Worm (Caenorhabditis elegans) whole organism, L4 larva: Measurements from ENCODE around the gene F07F6.2.
A peak's percentile ranks its signal among the peaks of the same experiment; 100 is the strongest.

Experiments used
- F10B5.3 ChIP-seq: sonication (generic microtip); optimal IDR thresholded peaks from 2 replicates; lab custom pipeline; 2016; ENCODE audit warnings: mild to moderate bottlenecking, missing genetic modification characterization, missing compliant biosample characterization
- F26F4.8 ChIP-seq: fragments of 200-800 bp; sonication (Bioruptor generic); conservative IDR thresholded peaks from 2 replicates; pipeline ENCODE4 v1.3.6; 2022; ENCODE audit warnings: missing genetic modification characterization, missing compliant biosample characterization
- F49E8.2 ChIP-seq: sonication (generic microtip); optimal IDR thresholded peaks from 2 replicates; lab custom pipeline; 2016; ENCODE audit warnings: missing compliant biosample characterization, mild to moderate bottlenecking, missing genetic modification characterization, borderline replicate concordance
- R02D3.7 ChIP-seq: fragments of 150-350 bp; sonication (generic microtip); optimal IDR thresholded peaks from 3 replicates; lab custom pipeline; 2014; ENCODE audit warnings: missing biosample characterization, missing genetic modification characterization
- T20F7.1 ChIP-seq: fragments of 200-800 bp; sonication (Bioruptor generic); optimal IDR thresholded peaks from 2 replicates; lab custom pipeline; 2018; ENCODE audit warnings: mild to moderate bottlenecking, missing genetic modification characterization, missing compliant biosample characterization
- T26A8.4 ChIP-seq: fragments of 200-800 bp; sonication (Bioruptor generic); IDR thresholded peaks from 2 replicates; pipeline ENCODE4 v1.3.6; 2022; ENCODE audit warnings: missing genetic modification characterization, missing compliant biosample characterization
- ZK337.2 ChIP-seq: fragments of 200-800 bp; sonication (Bioruptor generic); IDR thresholded peaks from 2 replicates; pipeline ENCODE4 v1.3.6; 2022; ENCODE audit warnings: missing genetic modification reagents, missing genetic modification characterization, missing compliant biosample characterization
- ZK546.5 ChIP-seq, 2 experiments: sonication (generic microtip); optimal IDR thresholded peaks; 2 replicates each; lab custom pipeline; 2017; ENCODE audit warnings: missing biosample characterization in 2 of 2, missing genetic modification characterization in 2 of 2
- aha-1 ChIP-seq: fragments of 150-350 bp; peaks from one replicate; lab custom pipeline; 2014; ENCODE audit warnings: missing biosample characterization, missing genetic modification characterization
- arid-1 ChIP-seq: fragments of 200-800 bp; sonication (Bioruptor generic); conservative IDR thresholded peaks from 2 replicates; pipeline ENCODE4 v1.3.6; 2022; ENCODE audit warnings: missing genetic modification reagents, missing genetic modification characterization, missing compliant biosample characterization
- ceh-20 ChIP-seq: fragments of 200-800 bp; sonication (Bioruptor generic); IDR thresholded peaks from 2 replicates; pipeline ENCODE4 v1.3.6; 2022; ENCODE audit warnings: missing genetic modification reagents, missing genetic modification characterization, missing compliant biosample characterization
- ceh-28 ChIP-seq: fragments of 150-350 bp; optimal IDR thresholded peaks from 2 replicates; lab custom pipeline; 2014; ENCODE audit warnings: missing biosample characterization, missing genetic modification reagents, missing genetic modification characterization
- ceh-32 ChIP-seq: sonication (generic microtip); optimal IDR thresholded peaks from 2 replicates; lab custom pipeline; 2016; ENCODE audit warnings: mild to moderate bottlenecking, missing genetic modification characterization, missing compliant biosample characterization; ENCODE audit not compliant: poor library complexity
- ceh-62 ChIP-seq: sonication (generic microtip); optimal IDR thresholded peaks from 2 replicates; lab custom pipeline; 2017; ENCODE audit warnings: missing biosample characterization, missing genetic modification characterization
- ceh-82 ChIP-seq: sonication (generic microtip); optimal IDR thresholded peaks from 2 replicates; lab custom pipeline; 2017; ENCODE audit warnings: missing biosample characterization, missing genetic modification characterization
- cey-2 ChIP-seq: sonication (generic microtip); optimal IDR thresholded peaks from 3 replicates; lab custom pipeline; 2017; ENCODE audit warnings: missing genetic modification characterization, mild to moderate bottlenecking, missing compliant biosample characterization, antibody characterized with exemption, borderline replicate concordance; ENCODE audit not compliant: insufficient read depth
- ctbp-1 ChIP-seq: fragments of 200-800 bp; sonication (Bioruptor generic); IDR thresholded peaks from 2 replicates; pipeline ENCODE4 v1.3.6; 2022; ENCODE audit warnings: missing genetic modification reagents, missing genetic modification characterization, missing compliant biosample characterization
- daf-12 ChIP-seq: fragments of 150-350 bp; optimal IDR thresholded peaks from 2 replicates; lab custom pipeline; 2014; ENCODE audit warnings: missing biosample characterization, missing genetic modification reagents, missing genetic modification characterization
- daf-16 ChIP-seq, 3 experiments: sonication (generic microtip); optimal IDR thresholded peaks; 2 replicates each; lab custom pipeline; 2016 to 2017; ENCODE audit warnings: missing genetic modification characterization in 3 of 3, missing genetic modification reagents in 3 of 3, mild to moderate bottlenecking in 2 of 3, missing compliant biosample characterization in 2 of 3, missing biosample characterization in 1 of 3, moderate library complexity in 1 of 3
- daf-19 ChIP-seq: fragments of 200-800 bp; sonication (Bioruptor generic); conservative IDR thresholded peaks from 2 replicates; pipeline ENCODE4 v1.3.6; 2022; ENCODE audit warnings: missing genetic modification characterization, missing compliant biosample characterization
- dpl-1 ChIP-seq: fragments of 150-350 bp; optimal IDR thresholded peaks from 2 replicates; lab custom pipeline; 2014; ENCODE audit warnings: missing biosample characterization, missing genetic modification reagents, missing genetic modification characterization
- fos-1 ChIP-seq: fragments of 150-350 bp; optimal IDR thresholded peaks from 2 replicates; lab custom pipeline; 2014; ENCODE audit warnings: missing biosample characterization, missing genetic modification characterization
- hif-1 ChIP-seq, 2 experiments: sonication (generic microtip); optimal IDR thresholded peaks; 2 replicates each; lab custom pipeline; 2016 to 2017; ENCODE audit warnings: missing compliant biosample characterization in 2 of 2, missing genetic modification characterization in 2 of 2, missing genetic modification reagents in 2 of 2, missing genotype in 2 of 2, mild to moderate bottlenecking in 1 of 2
- hlh-11 ChIP-seq: fragments of 200-800 bp; sonication (Bioruptor generic); optimal IDR thresholded peaks from 2 replicates; lab custom pipeline; 2018; ENCODE audit warnings: mild to moderate bottlenecking, missing genetic modification characterization, missing compliant biosample characterization
- hmg-1.1 ChIP-seq: fragments of 200-800 bp; sonication (Bioruptor generic); IDR thresholded peaks from 2 replicates; pipeline ENCODE4 v1.3.6; 2022; ENCODE audit warnings: missing genetic modification reagents, missing genetic modification characterization, missing compliant biosample characterization
- lin-13 ChIP-seq: fragments of 150-350 bp; optimal IDR thresholded peaks from 2 replicates; lab custom pipeline; 2014; ENCODE audit warnings: missing biosample characterization, missing genetic modification reagents, missing genetic modification characterization
- madf-9 ChIP-seq: fragments of 200-800 bp; sonication (Bioruptor generic); conservative IDR thresholded peaks from 2 replicates; pipeline ENCODE4 v1.3.6; 2022; ENCODE audit warnings: missing genetic modification reagents, missing genetic modification characterization, missing compliant biosample characterization
- mdl-1 ChIP-seq, 2 experiments: fragments of 150-350 bp in 1 of 2; sonication (generic microtip) in 1 of 2; optimal IDR thresholded peaks; 2 replicates each; lab custom pipeline; 2014 to 2017; ENCODE audit warnings: missing biosample characterization in 2 of 2, missing genetic modification characterization in 2 of 2
- mep-1 ChIP-seq: fragments of 150-350 bp; sonication (generic microtip); optimal IDR thresholded peaks from 3 replicates; lab custom pipeline; 2014; ENCODE audit warnings: missing biosample characterization, missing genetic modification characterization
- mes-2 ChIP-seq: sonication (generic microtip); optimal IDR thresholded peaks from 2 replicates; lab custom pipeline; 2016; ENCODE audit warnings: missing genotype, mild to moderate bottlenecking, missing genetic modification characterization, missing compliant biosample characterization; ENCODE audit not compliant: poor library complexity, severe bottlenecking
- mxl-2 ChIP-seq: fragments of 200-800 bp; sonication (Bioruptor generic); conservative IDR thresholded peaks from 2 replicates; pipeline ENCODE4 v1.3.6; 2022; ENCODE audit warnings: missing genetic modification reagents, missing genetic modification characterization, missing compliant biosample characterization
- mxl-3 ChIP-seq: fragments of 200-800 bp; sonication (Bioruptor generic); optimal IDR thresholded peaks from 2 replicates; lab custom pipeline; 2018; ENCODE audit warnings: mild to moderate bottlenecking, missing genetic modification characterization, missing compliant biosample characterization
- nhr-102 ChIP-seq: sonication (generic microtip); optimal IDR thresholded peaks from 2 replicates; lab custom pipeline; 2016; ENCODE audit warnings: mild to moderate bottlenecking, missing genetic modification characterization, moderate library complexity, missing compliant biosample characterization
- nhr-11 ChIP-seq: fragments of 150-350 bp; optimal IDR thresholded peaks from 2 replicates; lab custom pipeline; 2014; ENCODE audit warnings: missing biosample characterization, missing genetic modification characterization
- nhr-25 ChIP-seq: sonication (generic microtip); optimal IDR thresholded peaks from 2 replicates; lab custom pipeline; 2017; ENCODE audit warnings: missing genetic modification characterization, mild to moderate bottlenecking, missing compliant biosample characterization, antibody characterized with exemption, moderate library complexity, borderline replicate concordance; ENCODE audit not compliant: insufficient read depth
- nhr-42 ChIP-seq: fragments of 200-800 bp; sonication (Bioruptor generic); IDR thresholded peaks from 2 replicates; pipeline ENCODE4 v1.3.6; 2022; ENCODE audit warnings: missing genetic modification characterization, missing compliant biosample characterization
- nhr-6 ChIP-seq: fragments of 150-350 bp; optimal IDR thresholded peaks from 2 replicates; lab custom pipeline; 2014; ENCODE audit warnings: missing biosample characterization, missing genetic modification characterization
- rbr-2 ChIP-seq: sonication (generic microtip); optimal IDR thresholded peaks from 2 replicates; lab custom pipeline; 2016; ENCODE audit warnings: missing genotype, missing genetic modification characterization, missing compliant biosample characterization
- sdz-12 ChIP-seq: fragments of 200-800 bp; sonication (Bioruptor generic); optimal IDR thresholded peaks from 2 replicates; lab custom pipeline; 2018; ENCODE audit warnings: mild to moderate bottlenecking, missing genetic modification characterization, missing compliant biosample characterization
- set-16 ChIP-seq: fragments of 200-800 bp; sonication (Bioruptor generic); IDR thresholded peaks from 2 replicates; pipeline ENCODE4 v1.3.6; 2022; ENCODE audit warnings: missing genetic modification reagents, missing genetic modification characterization, missing compliant biosample characterization
- skn-1 ChIP-seq: fragments of 150-350 bp; optimal IDR thresholded peaks from 2 replicates; lab custom pipeline; 2014; ENCODE audit warnings: missing biosample characterization, missing genetic modification characterization
- snpc-1.2 ChIP-seq: fragments of 200-800 bp; sonication (Bioruptor generic); IDR thresholded peaks from 2 replicates; pipeline ENCODE4 v1.3.6; 2022; ENCODE audit warnings: missing genetic modification reagents, missing genetic modification characterization, missing compliant biosample characterization
- snpc-4 ChIP-seq: fragments of 150-350 bp; optimal IDR thresholded peaks from 2 replicates; lab custom pipeline; 2014; ENCODE audit warnings: missing biosample characterization, missing genetic modification characterization
- spr-3 ChIP-seq: fragments of 200-800 bp; sonication (Bioruptor generic); optimal IDR thresholded peaks from 2 replicates; lab custom pipeline; 2018; ENCODE audit warnings: mild to moderate bottlenecking, missing genetic modification characterization, missing compliant biosample characterization
- unc-39 ChIP-seq: sonication (generic microtip); optimal IDR thresholded peaks from 2 replicates; lab custom pipeline; 2017; ENCODE audit warnings: missing biosample characterization, missing genetic modification characterization
- zfp-3 ChIP-seq: fragments of 200-800 bp; sonication (Bioruptor generic); conservative IDR thresholded peaks from 2 replicates; pipeline ENCODE4 v1.3.6; 2022; ENCODE audit warnings: missing genetic modification reagents, missing genetic modification characterization, missing compliant biosample characterization

Gene F07F6.2

ce11 chrII:5388786-5389421 lies 41.1 kb upstream of the F07F6.2 start, which contains the start of gene rsp-4:
rsp-4 (minus strand) TSS chrII:5388836.
- TF ChIP-seq aha-1 (peak; percentile 94), skn-1 (no peak)
- TF ChIP-seq, all 104 proteins: peak for 1

- peak; percentile 99 for TF ChIP-seq dpl-1
- no peak for TF ChIP-seq snpc-4
- TF ChIP-seq zfp-3, result peak; percentile 60; the same call in 1 of the 2 replicates
- TF ChIP-seq mes-2, result peak; percentile 91
- peak; percentile 62; the same call in 1 of the 2 replicates for TF ChIP-seq arid-1 (GFP tag; lab: Robert Waterston, UW)
- TF ChIP-seq ceh-28 (tag; lab: Kevin White, UChicago), result no peak
- peak; percentile 74 for TF ChIP-seq T26A8.4 (GFP tag; lab: Robert Waterston, UW)
- no peak for TF ChIP-seq ZK337.2 (GFP tag; lab: Robert Waterston, UW)
- 0 out of 2 replicates have a peak, but pooled peaks have one; percentile 64 for TF ChIP-seq nhr-42 (GFP tag; lab: Robert Waterston, UW)
- no peak for TF ChIP-seq F26F4.8 (GFP tag; lab: Robert Waterston, UW)
- peak; percentile 35; the same call in 1 of the 2 replicates for TF ChIP-seq madf-9 (GFP tag; lab: Robert Waterston, UW)
- TF ChIP-seq aha-1, result peak; percentile 42
- no peak for TF ChIP-seq F49E8.2 (tag; lab: Kevin White, UChicago)
- TF ChIP-seq mxl-3 (GFP tag; lab: Kevin White, UChicago), result peak; percentile 57
- no peak for TF ChIP-seq daf-12 (tag; lab: Kevin White, UChicago)
- TF ChIP-seq mxl-2 (GFP tag; lab: Robert Waterston, UW), result no peak
- peak; percentile 58; the same call in 1 of the 2 replicates for TF ChIP-seq ceh-20 (GFP tag; lab: Robert Waterston, UW)
- TF ChIP-seq nhr-25 (tag; lab: Kevin White, UChicago), result peak; percentile 76
- TF ChIP-seq T20F7.1 (GFP tag; lab: Kevin White, UChicago), result peak; percentile 83
- TF ChIP-seq mdl-1 (tag; optimal IDR thresholded peaks at IDR 0.05; lab: Kevin White, UChicago), result peak in 1 of 2 experiments; percentile 27
- TF ChIP-seq hlh-11 (tag; lab: Kevin White, UChicago), result peak; percentile 72
- TF ChIP-seq hmg-1.1 (GFP tag; lab: Robert Waterston, UW), result peak; percentile 71
- peak; percentile 61 for TF ChIP-seq nhr-6
- TF ChIP-seq ceh-32 (tag; lab: Kevin White, UChicago), result no peak
- no peak for TF ChIP-seq F10B5.3 (tag; lab: Kevin White, UChicago)
- TF ChIP-seq ctbp-1 (GFP tag; lab: Robert Waterston, UW), result 0 out of 2 replicates have a peak, but pooled peaks have one; percentile 23
- TF ChIP-seq nhr-102 (tag; lab: Kevin White, UChicago), result peak; percentile 74
- no peak for TF ChIP-seq ZK546.5 (tag; optimal IDR thresholded peaks at IDR 0.05; lab: Kevin White, UChicago)
- TF ChIP-seq hif-1 (tag; optimal IDR thresholded peaks at IDR 0.05; lab: Kevin White, UChicago), result peak in 1 of 2 experiments; percentile 43
- no peak for TF ChIP-seq daf-16 (GFP tag; optimal IDR thresholded peaks at IDR 0.05; lab: Kevin White, UChicago)
- peak; percentile 47 for TF ChIP-seq daf-16 (tag; optimal IDR thresholded peaks at IDR 0.05; lab: Kevin White, UChicago)
- peak; percentile 86 for TF ChIP-seq mep-1 (tag; lab: Kevin White, UChicago)
- TF ChIP-seq rbr-2 (tag; lab: Kevin White, UChicago), result peak; percentile 75
- no peak for TF ChIP-seq fos-1
- TF ChIP-seq lin-13 (GFP tag; lab: Kevin White, UChicago), result peak; percentile 64
- TF ChIP-seq sdz-12, result no peak
- TF ChIP-seq spr-3 (GFP tag; lab: Kevin White, UChicago), result peak; percentile 18
- no peak for TF ChIP-seq ceh-62
- TF ChIP-seq ceh-82, result no peak
- TF ChIP-seq cey-2 (tag; lab: Kevin White, UChicago), result no peak
- peak; percentile 53; the same call in 1 of the 2 replicates for TF ChIP-seq daf-19 (GFP tag; lab: Robert Waterston, UW)
- TF ChIP-seq R02D3.7, result no peak
- TF ChIP-seq nhr-11 (tag; lab: Kevin White, UChicago), result peak; percentile 71
- no peak for TF ChIP-seq snpc-1.2 (GFP tag; lab: Robert Waterston, UW)
- TF ChIP-seq set-16 (GFP tag; lab: Robert Waterston, UW), result no peak
- TF ChIP-seq unc-39 (tag; lab: Kevin White, UChicago), result no peak
Measured at ce11 chrII:5389831-5390323, 40.1 kb upstream of the F07F6.2 start, which contains the start of gene ndx-6. ndx-6 (minus strand) TSS chrII:5389881.
